Worm (Caenorhabditis elegans): ENCODE results near the gene tebp-2.

DNA sequence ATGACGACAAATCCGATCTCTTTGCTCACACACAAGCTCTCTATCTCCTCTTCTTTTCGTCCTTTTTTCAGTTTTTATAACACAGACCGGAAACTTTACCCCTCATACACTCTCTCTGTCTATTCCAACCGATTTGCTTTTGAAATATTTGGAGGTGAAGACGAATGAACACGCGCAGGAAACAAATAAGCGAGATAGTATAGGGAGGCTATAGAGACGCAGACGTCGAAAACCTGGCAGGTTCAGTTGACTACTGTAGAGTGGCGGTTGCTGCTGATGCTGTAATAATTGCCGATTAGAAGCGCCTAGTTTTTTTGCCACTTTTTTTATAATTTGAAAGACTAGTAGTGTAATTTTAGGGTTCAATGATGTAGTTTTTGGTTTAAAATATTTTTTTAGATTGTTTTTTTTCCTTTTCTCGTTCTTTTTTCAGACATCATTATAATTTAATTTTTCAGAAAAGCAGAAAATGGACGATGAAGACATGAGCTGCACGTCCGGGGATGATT, 9.3 kb downstream of the tebp-2 start, which contains the start of gene ari-2:
- TF ChIP-seq fos-1 (tag; optimal IDR thresholded peaks at IDR 0.05): no peak
- TF ChIP-seq nhr-129 (tag; optimal IDR thresholded peaks at IDR 0.05): no peak
